Worm (Caenorhabditis elegans) whole organism, young adult: Measurements from ENCODE around the gene ztf-28.

Experiments used
- B0019.2 ChIP-seq: fragments of 200-800 bp; sonication (Bioruptor generic); conservative IDR thresholded peaks from 2 replicates; pipeline ENCODE4 v1.3.6; 2022; ENCODE audit warnings: missing genetic modification reagents, missing genetic modification characterization, missing compliant biosample characterization
- B0336.3 ChIP-seq: fragments of 200-800 bp; sonication (Bioruptor generic); IDR thresholded peaks from 2 replicates; pipeline ENCODE4 v1.3.6; 2022; ENCODE audit warnings: missing genetic modification characterization, missing compliant biosample characterization
- F49E8.2 ChIP-seq: sonication (generic microtip); optimal IDR thresholded peaks from 3 replicates; lab custom pipeline; 2017; ENCODE audit warnings: missing genetic modification characterization, mild to moderate bottlenecking, missing compliant biosample characterization, antibody characterized with exemption, moderate library complexity; ENCODE audit not compliant: insufficient read depth
- F57C9.4 ChIP-seq: sonication (generic microtip); optimal IDR thresholded peaks from 2 replicates; lab custom pipeline; 2017; ENCODE audit warnings: mild to moderate bottlenecking, missing genetic modification characterization, missing compliant biosample characterization
- T07F8.4 ChIP-seq: sonication (generic microtip); optimal IDR thresholded peaks from 2 replicates; lab custom pipeline; 2016; ENCODE audit warnings: mild to moderate bottlenecking, missing genetic modification characterization, moderate library complexity, missing compliant biosample characterization
- Y53F4B.3 ChIP-seq: fragments of 200-800 bp; sonication (Bioruptor generic); IDR thresholded peaks from 2 replicates; pipeline ENCODE4 v1.3.6; 2022; ENCODE audit warnings: missing genetic modification reagents, missing genetic modification characterization, missing compliant biosample characterization
- Y67H2A.10 ChIP-seq: fragments of 200-800 bp; sonication (Bioruptor generic); conservative IDR thresholded peaks from 2 replicates; pipeline ENCODE4 v1.3.6; 2022; ENCODE audit warnings: missing genetic modification reagents, missing genetic modification characterization, missing compliant biosample characterization
- Y79H2A.3 ChIP-seq: fragments of 200-800 bp; sonication (Bioruptor generic); conservative IDR thresholded peaks from 2 replicates; pipeline ENCODE4 v1.3.6; 2022; ENCODE audit warnings: missing genetic modification reagents, missing genetic modification characterization, missing compliant biosample characterization
- Y95B8A.8 ChIP-seq: fragments of 200-800 bp; sonication (Bioruptor generic); IDR thresholded peaks from 2 replicates; pipeline ENCODE4 v1.3.6; 2022; ENCODE audit warnings: missing genetic modification reagents, missing genetic modification characterization, missing compliant biosample characterization
- ZK185.1 ChIP-seq: sonication (generic microtip); optimal IDR thresholded peaks from 2 replicates; lab custom pipeline; 2016; ENCODE audit warnings: mild to moderate bottlenecking, missing genetic modification characterization, missing compliant biosample characterization; ENCODE audit not compliant: poor library complexity, severe bottlenecking
- akir-1 ChIP-seq: fragments of 200-800 bp; sonication (Bioruptor generic); optimal IDR thresholded peaks from 2 replicates; lab custom pipeline; 2018; ENCODE audit warnings: mild to moderate bottlenecking, missing genetic modification characterization, moderate library complexity, missing compliant biosample characterization
- aptf-2 ChIP-seq: fragments of 200-800 bp; sonication (Bioruptor generic); conservative IDR thresholded peaks from 2 replicates; pipeline ENCODE4 v1.3.6; 2022; ENCODE audit warnings: missing genetic modification reagents, missing genetic modification characterization, missing compliant biosample characterization
- attf-3 ChIP-seq: fragments of 200-800 bp; sonication (Bioruptor generic); conservative IDR thresholded peaks from 2 replicates; pipeline ENCODE4 v1.3.6; 2022; ENCODE audit warnings: missing genetic modification reagents, missing genetic modification characterization, missing compliant biosample characterization
- bed-1 ChIP-seq: fragments of 200-800 bp; sonication (Bioruptor generic); IDR thresholded peaks from 2 replicates; pipeline ENCODE4 v1.3.6; 2022; ENCODE audit warnings: missing genetic modification reagents, missing genetic modification characterization, missing compliant biosample characterization
- ceh-100 ChIP-seq: fragments of 200-800 bp; sonication (Bioruptor generic); IDR thresholded peaks from 2 replicates; pipeline ENCODE4 v1.3.6; 2022; ENCODE audit warnings: missing genetic modification reagents, missing genetic modification characterization, missing compliant biosample characterization
- ceh-27 ChIP-seq: fragments of 200-800 bp; sonication (Bioruptor generic); optimal IDR thresholded peaks from 2 replicates; lab custom pipeline; 2018; ENCODE audit warnings: mild to moderate bottlenecking, missing genetic modification characterization, moderate library complexity, missing compliant biosample characterization
- chd-7 ChIP-seq: sonication (generic microtip); optimal IDR thresholded peaks from 2 replicates; lab custom pipeline; 2016; ENCODE audit warnings: mild to moderate bottlenecking, missing genetic modification characterization, moderate library complexity, missing compliant biosample characterization
- die-1 ChIP-seq: sonication (generic microtip); optimal IDR thresholded peaks from 2 replicates; lab custom pipeline; 2016; ENCODE audit warnings: missing genotype, mild to moderate bottlenecking, missing genetic modification characterization, missing compliant biosample characterization
- dox-1 ChIP-seq: fragments of 200-800 bp; sonication (Bioruptor generic); IDR thresholded peaks from 2 replicates; pipeline ENCODE4 v1.3.6; 2022; ENCODE audit warnings: missing genetic modification reagents, missing genetic modification characterization, missing compliant biosample characterization
- dpff-1 ChIP-seq: sonication (generic microtip); optimal IDR thresholded peaks from 2 replicates; lab custom pipeline; 2017; ENCODE audit warnings: mild to moderate bottlenecking, missing genetic modification characterization, missing compliant biosample characterization
- dpl-1 ChIP-seq: fragments of 150-350 bp; optimal IDR thresholded peaks from 2 replicates; lab custom pipeline; 2014; ENCODE audit warnings: missing biosample characterization, missing genetic modification reagents, missing genetic modification characterization
- ekl-4 ChIP-seq: fragments of 200-800 bp; sonication (Bioruptor generic); IDR thresholded peaks from 2 replicates; pipeline ENCODE4 v1.3.6; 2022; ENCODE audit warnings: missing genetic modification reagents, missing genetic modification characterization, missing compliant biosample characterization
- ets-4 ChIP-seq: fragments of 200-800 bp; sonication (Bioruptor generic); optimal IDR thresholded peaks from 2 replicates; lab custom pipeline; 2018; ENCODE audit warnings: mild to moderate bottlenecking, missing genetic modification characterization, missing compliant biosample characterization
- hmg-20 ChIP-seq: fragments of 200-800 bp; sonication (Bioruptor generic); IDR thresholded peaks from 2 replicates; pipeline ENCODE4 v1.3.6; 2022; ENCODE audit warnings: missing genetic modification reagents, missing genetic modification characterization, missing compliant biosample characterization
- hsf-1 ChIP-seq: fragments of 200-800 bp; sonication (Bioruptor generic); IDR thresholded peaks from 2 replicates; pipeline ENCODE4 v1.3.6; 2022; ENCODE audit warnings: missing genetic modification reagents, missing genetic modification characterization, missing compliant biosample characterization
- lag-1 ChIP-seq: fragments of 200-800 bp; sonication (Bioruptor generic); IDR thresholded peaks from 2 replicates; pipeline ENCODE4 v1.3.6; 2022; ENCODE audit warnings: missing genetic modification reagents, missing genetic modification characterization, missing compliant biosample characterization
- lin-26 ChIP-seq: fragments of 200-800 bp; sonication (Bioruptor generic); IDR thresholded peaks from 2 replicates; pipeline ENCODE4 v1.3.6; 2022; ENCODE audit warnings: missing genetic modification reagents, missing genetic modification characterization, missing compliant biosample characterization
- lin-35 ChIP-seq, 3 experiments: fragments of 150-350 bp in 2 of 3; sonication (generic microtip) in 1 of 3; optimal IDR thresholded peaks; 2 replicates each; lab custom pipeline; 2014 to 2018; ENCODE audit warnings: missing biosample characterization in 3 of 3, missing genetic modification characterization in 3 of 3, missing genetic modification reagents in 3 of 3
- lin-40 ChIP-seq: sonication (generic microtip); optimal IDR thresholded peaks from 2 replicates; lab custom pipeline; 2016; ENCODE audit warnings: missing genetic modification characterization, mild to moderate bottlenecking, missing compliant biosample characterization, missing genotype, missing genetic modification reagents
- lin-54 ChIP-seq: fragments of 200-800 bp; sonication (Bioruptor generic); optimal IDR thresholded peaks from 2 replicates; lab custom pipeline; 2018; ENCODE audit warnings: mild to moderate bottlenecking, missing genetic modification characterization, missing compliant biosample characterization
- lir-1 ChIP-seq: fragments of 200-800 bp; sonication (Bioruptor generic); conservative IDR thresholded peaks from 2 replicates; pipeline ENCODE4 v1.3.6; 2022; ENCODE audit warnings: missing genetic modification reagents, missing genetic modification characterization, missing compliant biosample characterization
- lsl-1 ChIP-seq: fragments of 200-800 bp; sonication (Bioruptor generic); optimal IDR thresholded peaks from 2 replicates; lab custom pipeline; 2018; ENCODE audit warnings: mild to moderate bottlenecking, missing genetic modification characterization, moderate library complexity, missing compliant biosample characterization
- madf-10 ChIP-seq: sonication (generic microtip); optimal IDR thresholded peaks from 2 replicates; lab custom pipeline; 2016; ENCODE audit warnings: mild to moderate bottlenecking, missing genetic modification characterization, missing compliant biosample characterization
- madf-8 ChIP-seq: fragments of 200-800 bp; sonication (Bioruptor generic); conservative IDR thresholded peaks from 2 replicates; pipeline ENCODE4 v1.3.6; 2022; ENCODE audit warnings: missing genetic modification reagents, missing genetic modification characterization, missing compliant biosample characterization
- mcd-1 ChIP-seq: fragments of 200-800 bp; sonication (Bioruptor generic); IDR thresholded peaks from 2 replicates; pipeline ENCODE4 v1.3.6; 2022; ENCODE audit warnings: missing genetic modification reagents, missing genetic modification characterization, missing compliant biosample characterization
- nfya-1 ChIP-seq: sonication (generic microtip); optimal IDR thresholded peaks from 2 replicates; lab custom pipeline; 2017; ENCODE audit warnings: antibody characterized with exemption, missing compliant biosample characterization, missing genetic modification characterization, borderline replicate concordance; ENCODE audit not compliant: insufficient read depth
- nhr-120 ChIP-seq: fragments of 200-800 bp; sonication (Bioruptor generic); IDR thresholded peaks from 2 replicates; pipeline ENCODE4 v1.3.6; 2022; ENCODE audit warnings: missing genetic modification characterization, missing compliant biosample characterization
- pbrm-1 ChIP-seq: fragments of 200-800 bp; sonication (Bioruptor generic); IDR thresholded peaks from 2 replicates; pipeline ENCODE4 v1.3.6; 2022; ENCODE audit warnings: missing genetic modification reagents, missing genetic modification characterization, missing compliant biosample characterization
- pha-4 ChIP-seq: fragments of 150-350 bp; sonication (generic microtip); optimal IDR thresholded peaks from 2 replicates; lab custom pipeline; 2014; ENCODE audit warnings: missing biosample characterization, missing genetic modification reagents, missing genetic modification characterization
- rec-8 ChIP-seq, 2 experiments: sonication (generic microtip); optimal IDR thresholded peaks; 2 replicates each; lab custom pipeline; 2016; ENCODE audit warnings: mild to moderate bottlenecking in 2 of 2, missing genetic modification characterization in 2 of 2, missing genetic modification reagents in 2 of 2, missing genotype in 2 of 2, missing biosample characterization in 1 of 2, missing compliant biosample characterization in 1 of 2, moderate library complexity in 1 of 2
- sea-2 ChIP-seq: fragments of 200-800 bp; sonication (Bioruptor generic); IDR thresholded peaks from 2 replicates; pipeline ENCODE4 v1.3.6; 2022; ENCODE audit warnings: missing genetic modification characterization, missing compliant biosample characterization
- snpc-1.1 ChIP-seq: sonication (generic microtip); optimal IDR thresholded peaks from 2 replicates; lab custom pipeline; 2017; ENCODE audit warnings: missing genetic modification characterization, mild to moderate bottlenecking, missing compliant biosample characterization, antibody characterized with exemption, moderate library complexity, missing genotype, missing genetic modification reagents; ENCODE audit not compliant: insufficient read depth
- tlf-1 ChIP-seq: fragments of 200-800 bp; sonication (Bioruptor generic); optimal IDR thresholded peaks from 2 replicates; lab custom pipeline; 2018; ENCODE audit warnings: mild to moderate bottlenecking, missing genetic modification characterization, missing compliant biosample characterization
- unc-62 ChIP-seq: fragments of 150-350 bp; optimal IDR thresholded peaks from 2 replicates; lab custom pipeline; 2014; ENCODE audit warnings: missing biosample characterization, missing genetic modification reagents, missing genetic modification characterization
- zim-3 ChIP-seq: sonication (generic microtip); optimal IDR thresholded peaks from 2 replicates; lab custom pipeline; 2017; ENCODE audit warnings: mild to moderate bottlenecking, missing genetic modification characterization, moderate library complexity, missing compliant biosample characterization
- ztf-28 ChIP-seq: fragments of 200-800 bp; sonication (Bioruptor generic); IDR thresholded peaks from 2 replicates; pipeline ENCODE4 v1.3.6; 2022; ENCODE audit warnings: missing genetic modification reagents, missing genetic modification characterization, missing compliant biosample characterization
- ztf-3 ChIP-seq: fragments of 200-800 bp; sonication (Bioruptor generic); optimal IDR thresholded peaks from 2 replicates; lab custom pipeline; 2018; ENCODE audit warnings: mild to moderate bottlenecking, missing genetic modification characterization, missing compliant biosample characterization

ztf-28 gene

ce11 chrV:2126996-2127585, 36.6 kb downstream of the ztf-28 start, which contains the start of gene ldp-1 (continued):
- TF ChIP-seq ceh-100 (GFP tag; lab: Robert Waterston, UW): no peak
- TF ChIP-seq Y53F4B.3 (GFP tag; lab: Robert Waterston, UW): no peak
- TF ChIP-seq lin-40: peak; percentile 61
- TF ChIP-seq hmg-20 (GFP tag; lab: Robert Waterston, UW): no peak
- TF ChIP-seq lin-35 (GFP tag; optimal IDR thresholded peaks at IDR 0.05; lab: Kevin White, UChicago): peak; percentile 10 to 81 (median 34)
- TF ChIP-seq akir-1: no peak
- peak; percentile 7 for TF ChIP-seq lsl-1 (GFP tag; lab: Kevin White, UChicago)
- TF ChIP-seq lin-54 (GFP tag; lab: Kevin White, UChicago): peak; percentile 79
- TF ChIP-seq dox-1 (GFP tag; lab: Robert Waterston, UW): peak; percentile 43; the same call in 1 of the 2 replicates
- TF ChIP-seq die-1: no peak
- TF ChIP-seq ZK185.1 (tag; lab: Kevin White, UChicago): peak; percentile 85
- no peak for TF ChIP-seq tlf-1 (GFP tag; lab: Kevin White, UChicago)
- no peak for TF ChIP-seq ztf-28 (GFP tag; lab: Robert Waterston, UW)
- no peak for TF ChIP-seq ets-4
- no peak for TF ChIP-seq B0019.2 (GFP tag; lab: Robert Waterston, UW)
- TF ChIP-seq unc-62 (GFP tag; lab: Kevin White, UChicago): no peak
- no peak for TF ChIP-seq dpff-1 (tag; lab: Kevin White, UChicago)
- no peak for TF ChIP-seq chd-7 (tag; lab: Kevin White, UChicago)
- peak; percentile 73 for TF ChIP-seq dpl-1 (GFP tag; lab: Kevin White, UChicago)
- TF ChIP-seq zim-3 (tag; lab: Kevin White, UChicago): no peak
- no peak for TF ChIP-seq Y67H2A.10 (GFP tag; lab: Robert Waterston, UW)
- no peak for TF ChIP-seq Y95B8A.8
- TF ChIP-seq nfya-1 (tag; lab: Kevin White, UChicago): no peak
- no peak for TF ChIP-seq madf-10
- TF ChIP-seq F49E8.2 (tag; lab: Kevin White, UChicago): no peak
- TF ChIP-seq mcd-1 (GFP tag; lab: Robert Waterston, UW): peak; percentile 76
- no peak for TF ChIP-seq attf-3 (GFP tag; lab: Robert Waterston, UW)
- peak; percentile 9; the same call in 1 of the 2 replicates for TF ChIP-seq ekl-4 (GFP tag; lab: Robert Waterston, UW)
- no peak for TF ChIP-seq F57C9.4 (tag; lab: Kevin White, UChicago)
- TF ChIP-seq lag-1 (GFP tag; lab: Robert Waterston, UW): no peak
- no peak for TF ChIP-seq hsf-1 (GFP tag; lab: Robert Waterston, UW)
- TF ChIP-seq rec-8 (tag; optimal IDR thresholded peaks at IDR 0.05; lab: Kevin White, UChicago): peak in 1 of 2 experiments; percentile 2
- TF ChIP-seq bed-1 (GFP tag; lab: Robert Waterston, UW): 0 out of 2 replicates have a peak, but pooled peaks have one; percentile 32
- TF ChIP-seq lir-1 (GFP tag; lab: Robert Waterston, UW): peak; percentile 50; the same call in 1 of the 2 replicates
- TF ChIP-seq nhr-120 (GFP tag; lab: Robert Waterston, UW): no peak
- TF ChIP-seq B0336.3 (GFP tag; lab: Robert Waterston, UW): 0 out of 2 replicates have a peak, but pooled peaks have one; percentile 39
- TF ChIP-seq T07F8.4 (tag; lab: Kevin White, UChicago): no peak
- TF ChIP-seq snpc-1.1: peak; percentile 42
- TF ChIP-seq lin-26 (GFP tag; lab: Robert Waterston, UW): no peak
- TF ChIP-seq aptf-2 (GFP tag; lab: Robert Waterston, UW): 0 out of 2 replicates have a peak, but pooled peaks have one; percentile 58
- no peak for TF ChIP-seq sea-2 (GFP tag; lab: Robert Waterston, UW)
- no peak for TF ChIP-seq pha-4 (tag; lab: Kevin White, UChicago)
- peak; percentile 47 for TF ChIP-seq ceh-27 (GFP tag; lab: Kevin White, UChicago)
- TF ChIP-seq ztf-3: no peak
- TF ChIP-seq pbrm-1 (GFP tag; lab: Robert Waterston, UW): 0 out of 2 replicates have a peak, but pooled peaks have one; percentile 32
- no peak for TF ChIP-seq Y79H2A.3 (GFP tag; lab: Robert Waterston, UW)
- TF ChIP-seq madf-8: peak; percentile 16; the same call in 1 of the 2 replicates
